Fruit fly (Drosophila melanogaster) whole organism, embryonic: Measurements from ENCODE around the gene CG4393.

Experiments
- Atf3 ChIP-seq: fragments of 200-800 bp; sonication (Bioruptor generic); optimal IDR thresholded peaks from 3 replicates; lab custom pipeline; 2016; ENCODE audit warnings: missing biosample characterization, missing genetic modification characterization
- BEAF-32 ChIP-seq: fragments of 200-800 bp; sonication (Bioruptor generic); optimal IDR thresholded peaks from 3 replicates; lab custom pipeline; 2017; ENCODE audit warnings: missing biosample characterization, missing genetic modification characterization, mild to moderate bottlenecking, moderate library complexity, missing genetic modification reagents
- Bdp1 ChIP-seq: fragments of 200-800 bp; sonication (Bioruptor generic); optimal IDR thresholded peaks from 3 replicates; lab custom pipeline; 2016; ENCODE audit warnings: missing biosample characterization, missing genetic modification characterization
- CG10267 ChIP-seq: fragments of 200-800 bp; sonication (Bioruptor generic); optimal IDR thresholded peaks from 2 replicates; lab custom pipeline; 2018; ENCODE audit warnings: missing biosample characterization, mild to moderate bottlenecking, missing genetic modification characterization, moderate library complexity
- CG15479 ChIP-seq: fragments of 200-800 bp; sonication (Bioruptor generic); optimal IDR thresholded peaks from 3 replicates; lab custom pipeline; 2019; ENCODE audit warnings: missing biosample characterization, mild to moderate bottlenecking, missing genetic modification characterization, moderate library complexity
- CG15514 ChIP-seq: fragments of 200-800 bp; sonication (Bioruptor generic); optimal IDR thresholded peaks from 3 replicates; lab custom pipeline; 2017; ENCODE audit warnings: missing biosample characterization, missing genetic modification characterization, mild to moderate bottlenecking, moderate library complexity, missing genetic modification reagents
- CG1647 ChIP-seq: fragments of 200-800 bp; sonication (Bioruptor generic); optimal IDR thresholded peaks from 3 replicates; lab custom pipeline; 2016; ENCODE audit warnings: missing biosample characterization, missing genetic modification characterization
- CG17612 ChIP-seq: fragments of 200-800 bp; sonication (Bioruptor generic); IDR thresholded peaks from 2 replicates; pipeline ENCODE4 v1.3.6; 2022; ENCODE audit warnings: missing biosample characterization, missing genetic modification characterization
- CG1832 ChIP-seq: fragments of 200-800 bp; sonication (Bioruptor generic); optimal IDR thresholded peaks from 2 replicates; lab custom pipeline; 2017; ENCODE audit warnings: missing biosample characterization, mild to moderate bottlenecking, missing genetic modification characterization, inconsistent platforms
- CG32772 ChIP-seq: fragments of 200-800 bp; sonication (Bioruptor generic); IDR thresholded peaks from 2 replicates; pipeline ENCODE4 v1.3.6; 2022; ENCODE audit warnings: missing biosample characterization, missing genetic modification characterization
- CG4360 ChIP-seq: fragments of 200-800 bp; sonication (Bioruptor generic); IDR thresholded peaks from 2 replicates; pipeline ENCODE4 v1.3.6; 2022; ENCODE audit warnings: missing biosample characterization, missing genetic modification characterization
- CG43689 ChIP-seq: fragments of 200-800 bp; sonication (Bioruptor generic); IDR thresholded peaks from 2 replicates; pipeline ENCODE4 v1.3.6; 2022; ENCODE audit warnings: missing biosample characterization, missing genetic modification characterization
- CG4617 ChIP-seq: fragments of 200-800 bp; sonication (Bioruptor generic); optimal IDR thresholded peaks from 3 replicates; lab custom pipeline; 2016; ENCODE audit warnings: missing biosample characterization, missing genetic modification characterization, borderline replicate concordance
- CG7928 ChIP-seq: fragments of 200-800 bp; sonication (Bioruptor generic); optimal IDR thresholded peaks from 2 replicates; lab custom pipeline; 2017; ENCODE audit warnings: missing biosample characterization, mild to moderate bottlenecking, missing genetic modification characterization
- CTCF ChIP-seq: fragments of 200-800 bp; sonication (Bioruptor generic); optimal IDR thresholded peaks from 2 replicates; lab custom pipeline; 2017; ENCODE audit warnings: missing biosample characterization, mild to moderate bottlenecking, missing genetic modification characterization, moderate library complexity
- Deaf1 ChIP-seq: fragments of 200-800 bp; optimal IDR thresholded peaks from 3 replicates; lab custom pipeline; 2019; ENCODE audit warnings: missing biosample characterization, mild to moderate bottlenecking, missing genetic modification characterization, moderate library complexity
- Drgx ChIP-seq: fragments of 200-800 bp; sonication (Bioruptor generic); IDR thresholded peaks from 2 replicates; pipeline ENCODE4 v1.3.6; 2022; ENCODE audit warnings: missing biosample characterization, missing genetic modification characterization
- Lpt ChIP-seq: fragments of >200 bp; optimal IDR thresholded peaks from 2 replicates; lab custom pipeline; 2018; ENCODE audit warnings: missing biosample characterization, missing genetic modification characterization
- MBD-R2 ChIP-seq: fragments of 200-800 bp; sonication (Bioruptor generic); IDR thresholded peaks from 2 replicates; pipeline ENCODE4 v1.3.6; 2022; ENCODE audit warnings: missing biosample characterization, missing genetic modification characterization
- NC2α ChIP-seq: fragments of 200-800 bp; sonication (Bioruptor generic); optimal IDR thresholded peaks from 2 replicates; lab custom pipeline; 2016; ENCODE audit warnings: missing biosample characterization, missing genetic modification characterization
- Nf-YB ChIP-seq: fragments of 200-800 bp; sonication (Bioruptor generic); optimal IDR thresholded peaks from 3 replicates; lab custom pipeline; 2019; ENCODE audit warnings: missing biosample characterization, mild to moderate bottlenecking, missing genetic modification characterization, moderate library complexity
- NfI ChIP-seq: fragments of 200-800 bp; sonication (Bioruptor generic); optimal IDR thresholded peaks from 3 replicates; lab custom pipeline; 2018; ENCODE audit warnings: missing biosample characterization, mild to moderate bottlenecking, missing genetic modification characterization, moderate library complexity
- PHDP ChIP-seq: fragments of 200-800 bp; sonication (Bioruptor generic); optimal IDR thresholded peaks from 3 replicates; lab custom pipeline; 2018; ENCODE audit warnings: missing biosample characterization, mild to moderate bottlenecking, missing genetic modification characterization, moderate library complexity
- Pdp1 ChIP-seq, 2 experiments: fragments of 200-800 bp; sonication (Bioruptor generic); optimal IDR thresholded peaks; 3 replicates each; lab custom pipeline; 2016; ENCODE audit warnings: missing biosample characterization in 2 of 2, missing genetic modification characterization in 2 of 2, mild to moderate bottlenecking in 1 of 2, moderate library complexity in 1 of 2
- Side ChIP-seq: fragments of 200-800 bp; sonication (Bioruptor generic); optimal IDR thresholded peaks from 2 replicates; lab custom pipeline; 2016; ENCODE audit warnings: missing biosample characterization, missing genetic modification characterization
- Six4 ChIP-seq: fragments of 200-800 bp; sonication (Bioruptor generic); optimal IDR thresholded peaks from 2 replicates; lab custom pipeline; 2016; ENCODE audit warnings: missing biosample characterization, missing genetic modification characterization
- TFAM ChIP-seq: fragments of 200-800 bp; sonication (Bioruptor generic); optimal IDR thresholded peaks from 2 replicates; lab custom pipeline; 2017; ENCODE audit warnings: missing biosample characterization, missing genetic modification characterization, inconsistent platforms
- aop ChIP-seq: fragments of 200-800 bp; sonication (Bioruptor generic); IDR thresholded peaks from 2 replicates; pipeline ENCODE4 v1.3.6; 2022; ENCODE audit warnings: missing biosample characterization, missing genetic modification characterization
- danr ChIP-seq: fragments of 200-800 bp; sonication (Bioruptor generic); IDR thresholded peaks from 2 replicates; pipeline ENCODE4 v1.3.6; 2022; ENCODE audit warnings: missing biosample characterization, missing genetic modification characterization
- dimm ChIP-seq: fragments of 200-800 bp; sonication (Bioruptor generic); IDR thresholded peaks from 2 replicates; pipeline ENCODE4 v1.3.6; 2022; ENCODE audit warnings: missing biosample characterization, missing genetic modification characterization
- dm ChIP-seq: fragments of 200-800 bp; sonication (Bioruptor generic); optimal IDR thresholded peaks from 3 replicates; lab custom pipeline; 2016; ENCODE audit warnings: missing biosample characterization, missing genetic modification characterization
- dmrt11E ChIP-seq: fragments of 200-800 bp; sonication (Bioruptor generic); optimal IDR thresholded peaks from 3 replicates; lab custom pipeline; 2018; ENCODE audit warnings: missing biosample characterization, mild to moderate bottlenecking, missing genetic modification characterization, moderate library complexity
- en ChIP-seq: fragments of 200-800 bp; sonication (Bioruptor generic); optimal IDR thresholded peaks from 2 replicates; lab custom pipeline; 2016; ENCODE audit warnings: missing biosample characterization, missing genetic modification characterization
- gt ChIP-seq: fragments of 200-800 bp; sonication (Bioruptor generic); IDR thresholded peaks from 2 replicates; pipeline ENCODE4 v1.3.6; 2022; ENCODE audit warnings: missing biosample characterization, missing genetic modification characterization
- kah ChIP-seq: fragments of 200-800 bp; sonication (Bioruptor generic); optimal IDR thresholded peaks from 2 replicates; lab custom pipeline; 2018; ENCODE audit warnings: missing biosample characterization, mild to moderate bottlenecking, missing genetic modification characterization
- nau ChIP-seq: fragments of 200-800 bp; sonication (Bioruptor generic); optimal IDR thresholded peaks from 3 replicates; lab custom pipeline; 2017; ENCODE audit warnings: missing biosample characterization, mild to moderate bottlenecking, missing genetic modification characterization, missing genetic modification reagents
- pnt ChIP-seq: fragments of 200-800 bp; sonication (Bioruptor generic); optimal IDR thresholded peaks from 3 replicates; lab custom pipeline; 2016; ENCODE audit warnings: missing biosample characterization, missing genetic modification characterization
- rib ChIP-seq: fragments of 200-800 bp; sonication (Bioruptor generic); IDR thresholded peaks from 2 replicates; pipeline ENCODE4 v1.3.6; 2022; ENCODE audit warnings: missing biosample characterization, missing genetic modification characterization
- salm ChIP-seq: fragments of 200-800 bp; sonication (Bioruptor generic); optimal IDR thresholded peaks from 2 replicates; lab custom pipeline; 2018; ENCODE audit warnings: missing biosample characterization, mild to moderate bottlenecking, missing genetic modification characterization
- schlank ChIP-seq: fragments of 200-800 bp; sonication (Bioruptor generic); optimal IDR thresholded peaks from 2 replicates; lab custom pipeline; 2018; ENCODE audit warnings: missing biosample characterization, mild to moderate bottlenecking, missing genetic modification characterization
- tx ChIP-seq: fragments of 200-800 bp; sonication (Bioruptor generic); optimal IDR thresholded peaks from 2 replicates; lab custom pipeline; 2016; ENCODE audit warnings: missing biosample characterization, missing genetic modification characterization
- zen ChIP-seq: fragments of 200-800 bp; sonication (Bioruptor generic); optimal IDR thresholded peaks from 3 replicates; lab custom pipeline; 2018; ENCODE audit warnings: missing biosample characterization, mild to moderate bottlenecking, missing genetic modification characterization, moderate library complexity
- zfh2 ChIP-seq: fragments of 200-800 bp; sonication (Bioruptor generic); optimal IDR thresholded peaks from 2 replicates; lab custom pipeline; 2016; ENCODE audit warnings: missing biosample characterization, missing genetic modification characterization

The CG4393 gene

dm6 chr3R:23335577-23335976, 49.0 kb downstream of the CG4393 start (continued):
- TF ChIP-seq dm (GFP tag; lab: Kevin White, UChicago) = no peak
- no peak for TF ChIP-seq en (GFP tag; lab: Kevin White, UChicago)
- TF ChIP-seq CG43689 (GFP tag; lab: Robert Waterston, UW) = no peak
- TF ChIP-seq dimm (GFP tag; lab: Robert Waterston, UW) = no peak
- peak; percentile 66 for TF ChIP-seq Deaf1 (tag; lab: Kevin White, UChicago)
- peak; percentile 59 for TF ChIP-seq Nf-YB (GFP tag; lab: Kevin White, UChicago)
- TF ChIP-seq Six4 (GFP tag; lab: Kevin White, UChicago) = peak; percentile 33
- peak; percentile 73 for TF ChIP-seq CG15514 (GFP tag; lab: Kevin White, UChicago)
- peak; percentile 14 for TF ChIP-seq zen (tag; lab: Kevin White, UChicago)
- TF ChIP-seq NfI (GFP tag; lab: Kevin White, UChicago) = peak; percentile 85
- TF ChIP-seq Pdp1 (GFP tag; optimal IDR thresholded peaks at IDR 0.05; lab: Kevin White, UChicago) = peak; percentile 1 to 48
- peak; percentile 89 for TF ChIP-seq PHDP (tag; lab: Kevin White, UChicago)
- no peak for TF ChIP-seq CTCF (GFP tag; lab: Kevin White, UChicago)
- peak; percentile 7 for TF ChIP-seq TFAM (GFP tag; lab: Kevin White, UChicago)
- TF ChIP-seq CG4617 = no peak
- TF ChIP-seq CG4360 (GFP tag; lab: Robert Waterston, UW) = no peak
- no peak for TF ChIP-seq Atf3 (GFP tag; lab: Kevin White, UChicago)
- peak; percentile 60 for TF ChIP-seq kah (GFP tag; lab: Kevin White, UChicago)
- no peak for TF ChIP-seq nau (GFP tag; lab: Kevin White, UChicago)
- peak; percentile 66 for TF ChIP-seq CG7928
- TF ChIP-seq CG17612 (GFP tag; lab: Robert Waterston, UW) = no peak
- TF ChIP-seq CG15479 (GFP tag; lab: Kevin White, UChicago) = no peak
- TF ChIP-seq salm (tag; lab: Kevin White, UChicago) = peak; percentile 56
- no peak for TF ChIP-seq Side
- TF ChIP-seq tx (GFP tag; lab: Kevin White, UChicago) = no peak
- TF ChIP-seq BEAF-32 (GFP tag; lab: Kevin White, UChicago) = no peak
- TF ChIP-seq MBD-R2 (GFP tag; lab: Robert Waterston, UW) = peak; percentile 45; the same call in 1 of the 2 replicates
- TF ChIP-seq CG1647 = no peak
- TF ChIP-seq rib (GFP tag; lab: Robert Waterston, UW) = peak; percentile 57; the same call in 1 of the 2 replicates
- TF ChIP-seq schlank (tag; lab: Kevin White, UChicago) = peak; percentile 51
- peak; percentile 70 for TF ChIP-seq CG10267 (tag; lab: Kevin White, UChicago)
- no peak for TF ChIP-seq aop (GFP tag; lab: Robert Waterston, UW)
- TF ChIP-seq Drgx (GFP tag; lab: Robert Waterston, UW) = peak; percentile 51
- peak; percentile 53 for TF ChIP-seq CG32772 (GFP tag; lab: Robert Waterston, UW)
- TF ChIP-seq pnt (GFP tag; lab: Kevin White, UChicago) = no peak
- TF ChIP-seq CG1832 (GFP tag; lab: Kevin White, UChicago) = no peak
- TF ChIP-seq Lpt (GFP tag; lab: Kevin White, UChicago) = no peak
- TF ChIP-seq danr (GFP tag; lab: Robert Waterston, UW) = peak; percentile 73; the same call in 1 of the 2 replicates
- TF ChIP-seq Bdp1 (GFP tag; lab: Kevin White, UChicago) = no peak
- TF ChIP-seq gt (GFP tag; lab: Robert Waterston, UW) = no peak
- TF ChIP-seq dmrt11E (tag; lab: Kevin White, UChicago) = peak; percentile 43
- TF ChIP-seq zfh2 (GFP tag; lab: Kevin White, UChicago) = peak; percentile 16
- TF ChIP-seq NC2α (GFP tag; lab: Kevin White, UChicago) = no peak
